Worm (Caenorhabditis elegans) whole organism, late embryonic: ENCODE results near the gene R10E11.9.

Source experiments
- ama-1 ChIP-seq: fragments of 150-350 bp; optimal IDR thresholded peaks from 2 replicates; lab custom pipeline; 2014
- ceh-18 ChIP-seq: sonication (generic microtip); optimal IDR thresholded peaks from 2 replicates; lab custom pipeline; 2016; ENCODE audit warnings: missing genetic modification characterization, missing compliant biosample characterization
- ceh-30 ChIP-seq: fragments of 150-350 bp; optimal IDR thresholded peaks from 2 replicates; lab custom pipeline; 2014; ENCODE audit warnings: missing biosample characterization, missing genetic modification characterization
- ceh-9 ChIP-seq: sonication (generic microtip); optimal IDR thresholded peaks from 2 replicates; lab custom pipeline; 2016; ENCODE audit warnings: mild to moderate bottlenecking, missing genetic modification characterization, inconsistent platforms, missing compliant biosample characterization
- fkh-10 ChIP-seq: fragments of 150-350 bp; optimal IDR thresholded peaks from 2 replicates; lab custom pipeline; 2014; ENCODE audit warnings: missing biosample characterization, missing genetic modification reagents, missing genetic modification characterization
- madf-2 ChIP-seq: sonication (generic microtip); optimal IDR thresholded peaks from 2 replicates; lab custom pipeline; 2017; ENCODE audit warnings: missing genetic modification characterization, missing compliant biosample characterization
- nfya-1 ChIP-seq: sonication (generic microtip); optimal IDR thresholded peaks from 2 replicates; lab custom pipeline; 2017; ENCODE audit warnings: missing genetic modification characterization, mild to moderate bottlenecking, missing compliant biosample characterization, antibody characterized with exemption, moderate library complexity
- nhr-11 ChIP-seq: fragments of 150-350 bp; optimal IDR thresholded peaks from 2 replicates; lab custom pipeline; 2014; ENCODE audit warnings: missing biosample characterization, missing genetic modification characterization
- pha-2 ChIP-seq: sonication (generic microtip); optimal IDR thresholded peaks from 2 replicates; lab custom pipeline; 2017; ENCODE audit warnings: mild to moderate bottlenecking, missing genetic modification characterization, missing compliant biosample characterization
- pha-4 ChIP-seq: fragments of 150-350 bp; optimal IDR thresholded peaks from 2 replicates; lab custom pipeline; 2018; ENCODE audit warnings: missing biosample characterization, missing genetic modification reagents, missing genetic modification characterization
- rnt-1 ChIP-seq: sonication (generic microtip); optimal IDR thresholded peaks from 2 replicates; lab custom pipeline; 2016; ENCODE audit warnings: missing genetic modification characterization, missing compliant biosample characterization
- ttx-3 ChIP-seq: sonication (generic microtip); optimal IDR thresholded peaks from 2 replicates; lab custom pipeline; 2016; ENCODE audit warnings: missing genetic modification reagents, missing genetic modification characterization, missing compliant biosample characterization

DNA sequence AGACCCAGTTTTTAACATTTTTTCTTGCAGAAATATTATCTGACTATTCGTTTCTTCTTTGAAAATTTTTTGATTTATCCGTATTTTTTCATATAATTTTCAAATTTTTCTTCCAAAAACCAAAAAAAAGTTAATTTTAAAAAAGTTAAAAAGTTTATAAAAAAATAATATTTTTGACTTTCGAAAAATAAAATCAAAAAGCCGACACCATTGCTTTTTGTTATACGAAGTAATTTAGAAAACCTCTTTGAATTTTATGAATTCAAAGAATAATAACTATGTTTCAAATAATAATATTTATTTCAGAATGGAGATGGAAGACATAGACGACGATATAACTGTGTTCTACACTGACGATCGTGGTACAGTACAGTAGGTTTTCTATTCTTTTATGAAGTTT, 41.4 kb upstream of the R10E11.9 start, which contains the start of gene K11H3.8:
- TF ChIP-seq nhr-11 (tag; lab: Kevin White, UChicago) (no peak), ceh-18 (no peak), pha-2 (no peak), ama-1 (lab: Kevin White, UChicago) (no peak), pha-4 (tag; lab: Kevin White, UChicago) (no peak), madf-2 (no peak), ttx-3 (tag; lab: Kevin White, UChicago) (no peak), nfya-1 (tag; lab: Kevin White, UChicago) (no peak), ceh-9 (tag; lab: Kevin White, UChicago) (no peak), ceh-30 (no peak), rnt-1 (tag; lab: Kevin White, UChicago) (no peak), fkh-10 (GFP tag; lab: Kevin White, UChicago) (no peak)
